Worm (Caenorhabditis elegans): ENCODE measurements around the gene unc-34.

DNA sequence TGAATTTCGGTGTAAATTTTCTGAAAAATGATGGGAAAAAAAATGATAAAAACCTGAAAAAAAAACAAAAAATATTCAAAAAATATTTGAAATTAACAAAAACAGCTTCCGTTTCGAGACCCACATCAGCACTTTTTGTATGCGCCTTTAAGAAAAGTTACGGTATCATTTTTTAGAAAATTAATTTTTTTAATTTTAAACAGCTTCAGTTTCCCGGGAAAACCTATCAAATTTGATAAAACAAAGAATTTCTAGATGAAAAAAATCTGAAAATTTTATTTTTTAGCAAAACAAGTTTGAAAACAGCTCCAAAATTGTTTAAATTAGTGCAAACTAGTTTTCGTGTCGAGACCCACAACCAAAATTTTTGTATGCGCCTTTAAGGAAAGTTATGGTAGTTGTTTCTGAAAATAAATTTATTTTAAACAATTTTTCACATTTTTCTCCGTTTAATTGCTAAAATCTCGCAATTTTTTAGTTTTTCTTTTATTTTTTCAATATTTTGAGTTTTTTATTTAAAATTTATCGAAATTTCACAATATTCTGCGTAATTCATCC is 13.4 kb upstream of the unc-34 start:
- TF ChIP-seq ama-1 (optimal IDR thresholded peaks at IDR 0.05) (no peak), nhr-90 (tag; optimal IDR thresholded peaks at IDR 0.05; ENCODE audit: poor library complexity) (no peak), xbp-1 (tag; optimal IDR thresholded peaks at IDR 0.05) (no peak), tlp-1 (tag; optimal IDR thresholded peaks at IDR 0.05) (no peak), fkh-10 (GFP tag; optimal IDR thresholded peaks at IDR 0.05) (no peak), zag-1 (tag; optimal IDR thresholded peaks at IDR 0.05) (no peak), unc-98 (GFP tag; IDR thresholded peaks at IDR 0.05) (no peak), nhr-12 (tag; optimal IDR thresholded peaks at IDR 0.05) (no peak), tbx-2 (tag; optimal IDR thresholded peaks at IDR 0.05) (no peak), egl-27 (tag; optimal IDR thresholded peaks at IDR 0.05) (no peak)

Measured in whole organism, L1 larva.